Fruit fly (Drosophila melanogaster) whole organism, embryonic: ENCODE data around the gene Syx8.
A peak's percentile ranks its signal among the peaks of the same experiment; 100 is the strongest.

Experiments used
- Adf1 ChIP-seq: fragments of 200-800 bp; sonication (Bioruptor generic); IDR thresholded peaks from 2 replicates; pipeline ENCODE4 v1.3.6; 2022; ENCODE audit warnings: missing biosample characterization, missing genetic modification characterization
- Atf-2 ChIP-seq: fragments of 200-800 bp; sonication (Bioruptor generic); optimal IDR thresholded peaks from 2 replicates; lab custom pipeline; 2016; ENCODE audit warnings: missing biosample characterization, missing genetic modification characterization
- Atf6 ChIP-seq: fragments of 200-800 bp; sonication (Bioruptor generic); IDR thresholded peaks from 2 replicates; pipeline ENCODE4 v1.3.6; 2022; ENCODE audit warnings: missing biosample characterization, missing genetic modification characterization
- CG10366 ChIP-seq: fragments of 200-800 bp; sonication (Bioruptor generic); IDR thresholded peaks from 2 replicates; pipeline ENCODE4 v1.3.6; 2022; ENCODE audit warnings: missing biosample characterization, missing genetic modification characterization
- CG11456 ChIP-seq: fragments of 200-800 bp; sonication (Bioruptor generic); IDR thresholded peaks from 3 replicates; pipeline ENCODE4 v1.3.6; 2022; ENCODE audit warnings: missing biosample characterization, missing genetic modification characterization
- CG12155 ChIP-seq: fragments of 200-800 bp; sonication (Bioruptor generic); optimal IDR thresholded peaks from 3 replicates; lab custom pipeline; 2016; ENCODE audit warnings: missing biosample characterization, missing genetic modification characterization
- CG14441 ChIP-seq: fragments of 200-800 bp; sonication (Bioruptor generic); IDR thresholded peaks from 2 replicates; pipeline ENCODE4 v1.3.6; 2022; ENCODE audit warnings: missing biosample characterization, missing genetic modification characterization
- CG14710 ChIP-seq: fragments of 200-800 bp; sonication (Bioruptor generic); optimal IDR thresholded peaks from 3 replicates; lab custom pipeline; 2019; ENCODE audit warnings: missing biosample characterization, mild to moderate bottlenecking, missing genetic modification characterization, moderate library complexity
- CG1602 ChIP-seq: fragments of 200-800 bp; sonication (Bioruptor generic); optimal IDR thresholded peaks from 3 replicates; lab custom pipeline; 2016; ENCODE audit warnings: missing biosample characterization, missing genetic modification characterization
- CG16863 ChIP-seq: fragments of 200-800 bp; sonication (Bioruptor generic); optimal IDR thresholded peaks from 3 replicates; lab custom pipeline; 2016; ENCODE audit warnings: missing biosample characterization, missing genetic modification characterization
- CG17328 ChIP-seq: fragments of 200-800 bp; sonication (Bioruptor generic); IDR thresholded peaks from 2 replicates; pipeline ENCODE4 v1.3.6; 2022; ENCODE audit warnings: missing biosample characterization, missing genetic modification characterization
- CG2120 ChIP-seq: fragments of 200-800 bp; sonication (Bioruptor generic); optimal IDR thresholded peaks from 3 replicates; lab custom pipeline; 2016; ENCODE audit warnings: missing biosample characterization, missing genetic modification characterization
- CG2889 ChIP-seq: fragments of 200-800 bp; sonication (Bioruptor generic); IDR thresholded peaks from 3 replicates; pipeline ENCODE4 v1.3.6; 2022; ENCODE audit warnings: missing biosample characterization, missing genetic modification characterization
- CG34422 ChIP-seq: fragments of 200-800 bp; sonication (Bioruptor generic); IDR thresholded peaks from 3 replicates; pipeline ENCODE4 v1.3.6; 2022; ENCODE audit warnings: missing biosample characterization, missing genetic modification characterization
- CG3847 ChIP-seq: fragments of 200-800 bp; sonication (Bioruptor generic); IDR thresholded peaks from 2 replicates; pipeline ENCODE4 v1.3.6; 2022; ENCODE audit warnings: missing biosample characterization, missing genetic modification characterization
- CG4424 ChIP-seq: fragments of 200-800 bp; sonication (Bioruptor generic); optimal IDR thresholded peaks from 3 replicates; lab custom pipeline; 2016; ENCODE audit warnings: missing biosample characterization, missing genetic modification characterization
- CG9437 ChIP-seq: fragments of 200-800 bp; sonication (Bioruptor generic); optimal IDR thresholded peaks from 2 replicates; lab custom pipeline; 2018; ENCODE audit warnings: missing biosample characterization, mild to moderate bottlenecking, missing genetic modification characterization
- CG9727 ChIP-seq: fragments of 200-800 bp; sonication (Bioruptor generic); optimal IDR thresholded peaks from 3 replicates; lab custom pipeline; 2017; ENCODE audit warnings: missing biosample characterization, mild to moderate bottlenecking, missing genetic modification characterization
- CHES-1-like ChIP-seq: fragments of 200-800 bp; sonication (Bioruptor generic); optimal IDR thresholded peaks from 2 replicates; lab custom pipeline; 2016; ENCODE audit warnings: missing biosample characterization, missing genetic modification characterization
- Camta ChIP-seq: fragments of 200-800 bp; sonication (Bioruptor generic); optimal IDR thresholded peaks from 2 replicates; lab custom pipeline; 2016; ENCODE audit warnings: missing biosample characterization, missing genetic modification characterization
- CoRest ChIP-seq: fragments of 200-800 bp; sonication (Bioruptor generic); optimal IDR thresholded peaks from 3 replicates; lab custom pipeline; 2018; ENCODE audit warnings: missing biosample characterization, mild to moderate bottlenecking, missing genetic modification characterization, moderate library complexity
- D19B ChIP-seq: fragments of 200-800 bp; sonication (Bioruptor generic); optimal IDR thresholded peaks from 2 replicates; lab custom pipeline; 2017; ENCODE audit warnings: missing biosample characterization, mild to moderate bottlenecking, missing genetic modification characterization
- Deaf1 ChIP-seq: fragments of 200-800 bp; optimal IDR thresholded peaks from 3 replicates; lab custom pipeline; 2019; ENCODE audit warnings: missing biosample characterization, mild to moderate bottlenecking, missing genetic modification characterization, moderate library complexity
- Doc3 ChIP-seq: fragments of 200-800 bp; sonication (Bioruptor generic); IDR thresholded peaks from 3 replicates; pipeline ENCODE4 v1.3.6; 2022; ENCODE audit warnings: missing biosample characterization, missing genetic modification characterization; ENCODE audit not compliant: partially characterized antibody
- Max ChIP-seq: fragments of 200-800 bp; sonication (Bioruptor generic); optimal IDR thresholded peaks from 2 replicates; lab custom pipeline; 2016; ENCODE audit warnings: missing biosample characterization, mild to moderate bottlenecking, missing genetic modification characterization
- Meics ChIP-seq: fragments of 200-800 bp; sonication (Bioruptor generic); optimal IDR thresholded peaks from 2 replicates; lab custom pipeline; 2017; ENCODE audit warnings: missing biosample characterization, mild to moderate bottlenecking, missing genetic modification characterization
- Side ChIP-seq: fragments of 200-800 bp; sonication (Bioruptor generic); optimal IDR thresholded peaks from 2 replicates; lab custom pipeline; 2016; ENCODE audit warnings: missing biosample characterization, missing genetic modification characterization
- Trl ChIP-seq, 3 experiments: fragments of >200 bp in 2 of 3; fragments of 200-800 bp in 1 of 3; sonication (Bioruptor generic) in 1 of 3; optimal IDR thresholded peaks; 2 replicates in 1 of 3; 3 replicates in 2 of 3; lab custom pipeline; 2016 to 2017; ENCODE audit warnings: missing biosample characterization in 1 of 3, missing genetic modification characterization in 1 of 3
- al ChIP-seq: fragments of 200-800 bp; sonication (Bioruptor generic); IDR thresholded peaks from 2 replicates; pipeline ENCODE4 v1.3.6; 2022; ENCODE audit warnings: missing biosample characterization, missing genetic modification characterization
- ap ChIP-seq: fragments of 200-800 bp; sonication (Bioruptor generic); IDR thresholded peaks from 2 replicates; pipeline ENCODE4 v1.3.6; 2022; ENCODE audit warnings: missing biosample characterization, missing genetic modification characterization
- bab2 ChIP-seq: fragments of 200-800 bp; sonication (Bioruptor generic); optimal IDR thresholded peaks from 2 replicates; lab custom pipeline; 2016; ENCODE audit warnings: missing biosample characterization, missing genetic modification characterization
- bcd ChIP-seq: fragments of 200-800 bp; sonication (Bioruptor generic); optimal IDR thresholded peaks from 2 replicates; lab custom pipeline; 2017; ENCODE audit warnings: missing biosample characterization, mild to moderate bottlenecking, missing genetic modification characterization
- en ChIP-seq: fragments of 200-800 bp; sonication (Bioruptor generic); optimal IDR thresholded peaks from 2 replicates; lab custom pipeline; 2016; ENCODE audit warnings: missing biosample characterization, missing genetic modification characterization
- gsb ChIP-seq: fragments of 200-800 bp; sonication (Bioruptor generic); IDR thresholded peaks from 2 replicates; pipeline ENCODE4 v1.3.6; 2022; ENCODE audit warnings: missing biosample characterization, missing genetic modification characterization
- hth ChIP-seq: fragments of >200 bp; optimal IDR thresholded peaks from 2 replicates; lab custom pipeline; 2017; ENCODE audit warnings: inconsistent platforms
- ken ChIP-seq: fragments of 200-800 bp; sonication (Bioruptor generic); IDR thresholded peaks from 3 replicates; pipeline ENCODE4 v1.3.6; 2022; ENCODE audit warnings: missing biosample characterization, missing genetic modification characterization
- lilli ChIP-seq: fragments of 200-800 bp; sonication (Bioruptor generic); optimal IDR thresholded peaks from 3 replicates; lab custom pipeline; 2016; ENCODE audit warnings: missing biosample characterization, missing genetic modification characterization
- mam ChIP-seq: fragments of 200-800 bp; sonication (Bioruptor generic); optimal IDR thresholded peaks from 3 replicates; lab custom pipeline; 2016; ENCODE audit warnings: missing biosample characterization, missing genetic modification characterization
- mld ChIP-seq: fragments of 200-800 bp; sonication (Bioruptor generic); IDR thresholded peaks from 3 replicates; pipeline ENCODE4 v1.3.6; 2022; ENCODE audit warnings: missing biosample characterization, missing genetic modification characterization; ENCODE audit not compliant: partially characterized antibody
- p53 ChIP-seq: fragments of 200-800 bp; sonication (Bioruptor generic); optimal IDR thresholded peaks from 2 replicates; lab custom pipeline; 2016; ENCODE audit warnings: missing biosample characterization, missing genetic modification characterization
- pan ChIP-seq, 4 experiments: fragments of >200 bp in 3 of 4; fragments of 200-800 bp in 1 of 4; sonication (Bioruptor generic) in 1 of 4; optimal IDR thresholded peaks in 3 of 4; IDR thresholded peaks in 1 of 4; 2 replicates each; pipeline versions ENCODE4 v1.3.6 to Lab custom; 2017 to 2022; ENCODE audit warnings: missing biosample characterization in 2 of 4, missing genetic modification characterization in 2 of 4, mixed read lengths in 1 of 4
- pnt ChIP-seq: fragments of 200-800 bp; sonication (Bioruptor generic); optimal IDR thresholded peaks from 3 replicates; lab custom pipeline; 2016; ENCODE audit warnings: missing biosample characterization, missing genetic modification characterization
- scrt ChIP-seq: fragments of 200-800 bp; sonication (Bioruptor generic); optimal IDR thresholded peaks from 2 replicates; lab custom pipeline; 2018; ENCODE audit warnings: missing biosample characterization, mild to moderate bottlenecking, missing genetic modification characterization, moderate library complexity
- sqz ChIP-seq: fragments of 200-800 bp; sonication (Bioruptor generic); optimal IDR thresholded peaks from 3 replicates; lab custom pipeline; 2018; ENCODE audit warnings: missing biosample characterization, mild to moderate bottlenecking, missing genetic modification characterization
- sug ChIP-seq: fragments of 200-800 bp; optimal IDR thresholded peaks from 2 replicates; lab custom pipeline; 2019; ENCODE audit warnings: missing biosample characterization, mild to moderate bottlenecking, missing genetic modification characterization, moderate library complexity
- tio ChIP-seq: fragments of 200-800 bp; sonication (Bioruptor generic); optimal IDR thresholded peaks from 2 replicates; lab custom pipeline; 2017; ENCODE audit warnings: missing biosample characterization, missing genetic modification characterization, inconsistent platforms
- ttk ChIP-seq: fragments of 200-800 bp; sonication (Bioruptor generic); IDR thresholded peaks from 2 replicates; pipeline ENCODE4 v2.1.2; 2022; ENCODE audit warnings: missing biosample characterization, missing genetic modification characterization
- unc-4 ChIP-seq: fragments of 200-800 bp; sonication (Bioruptor generic); IDR thresholded peaks from 2 replicates; pipeline ENCODE4 v1.3.6; 2022; ENCODE audit warnings: missing biosample characterization, missing genetic modification characterization; ENCODE audit not compliant: partially characterized antibody
- unpg ChIP-seq: fragments of 200-800 bp; sonication (Bioruptor generic); optimal IDR thresholded peaks from 3 replicates; lab custom pipeline; 2018; ENCODE audit warnings: missing biosample characterization, mild to moderate bottlenecking, missing genetic modification characterization, moderate library complexity

Syx8 gene

dm6 chr3L:16571014-16571738, 15.7 kb downstream of the Syx8 start (continued):
- TF ChIP-seq CG17328 (GFP tag; lab: Robert Waterston, UW) (0 out of 2 replicates have a peak, but pooled peaks have one; percentile 25), p53 (GFP tag; lab: Kevin White, UChicago) (no peak), ap (GFP tag; lab: Robert Waterston, UW) (peak; percentile 31; the same call in 1 of the 2 replicates), hth (lab: Kevin White, UChicago) (no peak), Atf-2 (GFP tag; lab: Kevin White, UChicago) (peak; percentile 33), Doc3 (GFP tag; lab: Robert Waterston, UW) (no peak), CG12155 (peak; percentile 35), unpg (GFP tag; lab: Kevin White, UChicago) (peak; percentile 65), D19B (GFP tag; lab: Kevin White, UChicago) (peak; percentile 5), CG34422 (GFP tag; lab: Robert Waterston, UW) (0 out of 3 replicates have a peak, but pooled peaks have one; percentile 33), CG2120 (GFP tag; lab: Kevin White, UChicago) (peak; percentile 82), Trl (optimal IDR thresholded peaks at IDR 0.05; lab: Kevin White, UChicago) (no peak), Trl (GFP tag; optimal IDR thresholded peaks at IDR 0.05; lab: Kevin White, UChicago) (peak; percentile 38), Deaf1 (tag; lab: Kevin White, UChicago) (peak; percentile 34), al (peak; percentile 77), CoRest (tag; lab: Kevin White, UChicago) (peak; percentile 61), mam (GFP tag; lab: Kevin White, UChicago) (peak; percentile 50), CG14710 (tag; lab: Kevin White, UChicago) (peak; percentile 8), unc-4 (no peak), CG4424 (peak; percentile 35), pnt (GFP tag; lab: Kevin White, UChicago) (peak; percentile 13), CG1602 (GFP tag; lab: Kevin White, UChicago) (peak; percentile 36), CG9437 (peak; percentile 23), Meics (GFP tag; lab: Kevin White, UChicago) (peak; percentile 72), bcd (GFP tag; lab: Kevin White, UChicago) (peak; percentile 29), ken (GFP tag; lab: Robert Waterston, UW) (no peak), CG9727 (peak; percentile 18), pan (optimal IDR thresholded peaks at IDR 0.05; lab: Kevin White, UChicago) (no peak), pan (GFP tag; optimal IDR thresholded peaks at IDR 0.05 in 1 of 2, IDR thresholded peaks at IDR 0.05 in 1 of 2) (peak in 1 of 2 experiments; percentile 71), Adf1 (GFP tag; lab: Robert Waterston, UW) (peak; percentile 33; the same call in 1 of the 2 replicates), CG16863 (GFP tag; lab: Kevin White, UChicago) (peak; percentile 28), Max (GFP tag; lab: Kevin White, UChicago) (peak; percentile 28), scrt (GFP tag; lab: Kevin White, UChicago) (peak; percentile 36), sug (peak; percentile 37), Camta (GFP tag; lab: Kevin White, UChicago) (peak; percentile 17), en (GFP tag; lab: Kevin White, UChicago) (peak; percentile 5), bab2 (GFP tag; lab: Kevin White, UChicago) (peak; percentile 55), CG3847 (GFP tag; lab: Robert Waterston, UW) (peak; percentile 52), lilli (GFP tag; lab: Kevin White, UChicago) (peak; percentile 60), CG11456 (GFP tag; lab: Robert Waterston, UW) (0 out of 3 replicates have a peak, but pooled peaks have one; percentile 39), CHES-1-like (peak; percentile 32), CG14441 (GFP tag; lab: Robert Waterston, UW) (peak; percentile 62), Atf6 (peak; percentile 71), tio (GFP tag; lab: Kevin White, UChicago) (peak; percentile 35), mld (GFP tag; lab: Robert Waterston, UW) (no peak), CG2889 (GFP tag; lab: Robert Waterston, UW) (peak; percentile 62), Side (GFP tag; lab: Kevin White, UChicago) (peak; percentile 22), ttk (no peak), gsb (GFP tag; lab: Robert Waterston, UW) (peak; percentile 29; the same call in 1 of the 2 replicates), CG10366 (GFP tag; lab: Robert Waterston, UW) (0 out of 2 replicates have a peak, but pooled peaks have one; percentile 12), sqz (GFP tag; lab: Kevin White, UChicago) (peak; percentile 51)
